Worm (Caenorhabditis elegans): ENCODE measurements around the gene F35H10.6.
A peak's percentile ranks its signal among the peaks of the same experiment; 100 is the strongest.

DNA sequence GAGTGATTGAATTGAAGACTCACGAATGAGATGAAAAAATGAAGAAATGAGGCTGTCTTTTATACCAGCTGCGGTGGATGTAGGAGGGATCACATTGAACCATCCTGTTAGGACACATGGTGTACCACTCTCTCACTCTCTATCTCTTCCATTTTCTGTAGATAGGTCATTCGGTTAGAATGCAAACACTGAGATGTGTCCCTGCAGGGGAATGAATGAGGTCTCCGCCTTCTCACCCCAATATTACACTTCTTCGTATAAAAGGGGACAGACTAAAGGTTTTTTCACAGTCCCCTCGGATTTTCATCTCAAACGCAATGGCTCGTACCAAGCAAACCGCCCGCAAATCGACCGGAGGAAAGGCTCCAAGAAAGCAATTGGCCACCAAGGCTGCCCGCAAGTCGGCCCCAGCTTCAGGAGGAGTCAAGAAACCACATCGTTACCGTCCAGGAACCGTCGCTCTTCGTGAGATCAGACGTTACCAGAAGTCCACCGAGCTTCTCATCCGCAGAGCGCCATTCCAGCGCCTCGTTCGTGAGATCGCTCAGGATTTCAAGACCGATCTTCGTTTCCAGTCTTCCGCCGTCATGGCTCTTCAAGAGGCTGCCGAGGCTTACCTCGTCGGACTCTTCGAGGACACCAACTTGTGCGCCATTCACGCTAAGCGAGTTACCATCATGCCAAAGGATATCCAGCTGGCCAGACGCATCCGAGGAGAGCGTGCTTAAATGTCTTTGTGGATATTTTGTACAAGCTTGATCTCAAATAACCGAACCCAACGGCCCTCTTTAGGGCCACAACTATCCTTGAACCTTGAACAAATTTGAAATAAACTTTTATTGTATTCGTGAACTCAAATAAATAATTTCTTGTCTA lies 34.5 kb downstream of the F35H10.6 start, which contains the start of gene his-32:
- no peak for TF ChIP-seq lin-54 (GFP tag; optimal IDR thresholded peaks at IDR 0.05)
- no peak for TF ChIP-seq let-607 (tag; optimal IDR thresholded peaks at IDR 0.05)
- TF ChIP-seq hsf-1 (GFP tag; IDR thresholded peaks at IDR 0.05), result no peak
- no peak for TF ChIP-seq ama-1 (optimal IDR thresholded peaks at IDR 0.05)
- no peak for TF ChIP-seq ama-1 (GFP tag; optimal IDR thresholded peaks at IDR 0.05)
- TF ChIP-seq pbrm-1 (GFP tag; IDR thresholded peaks at IDR 0.05), result peak; percentile 44; the same call in 1 of the 2 replicates
- no peak for TF ChIP-seq nfya-1 (tag; optimal IDR thresholded peaks at IDR 0.05; ENCODE audit: borderline replicate concordance, insufficient read depth)
- no peak for TF ChIP-seq madf-6 (GFP tag; IDR thresholded peaks at IDR 0.05)
- TF ChIP-seq nhr-120 (GFP tag; IDR thresholded peaks at IDR 0.05), result no peak
- TF ChIP-seq chd-7 (tag; optimal IDR thresholded peaks at IDR 0.05), result no peak

Measured in whole organism, young adult.